Fruit fly (Drosophila melanogaster) Kc167 (cell line): ENCODE measurements around the gene CG5455.

Source experiments
- Sin3A ChIP-seq: fragments of >200 bp; optimal IDR thresholded peaks from 2 replicates; lab custom pipeline; 2018; ENCODE audit warnings: missing external identifiers
- h ChIP-seq: fragments of >200 bp; optimal IDR thresholded peaks from 3 replicates; lab custom pipeline; 2018; ENCODE audit warnings: missing external identifiers
- psq ChIP-seq: fragments of >200 bp; optimal IDR thresholded peaks from 2 replicates; lab custom pipeline; 2017; ENCODE audit warnings: missing external identifiers
- ttk ChIP-seq: sonication (Bioruptor generic); optimal IDR thresholded peaks from 2 replicates; lab custom pipeline; 2017; ENCODE audit warnings: missing external identifiers

dm6 chr3R:26454494-26454893, 6.8 kb upstream of the CG5455 start, which contains the start of gene CG43117:
- TF ChIP-seq psq (lab: Kevin White, UChicago) (no peak), Sin3A (lab: Kevin White, UChicago) (no peak), h (no peak), ttk (lab: Kevin White, UChicago) (no peak)
